Worm (Caenorhabditis elegans): ENCODE results near the gene C17F4.3.

DNA sequence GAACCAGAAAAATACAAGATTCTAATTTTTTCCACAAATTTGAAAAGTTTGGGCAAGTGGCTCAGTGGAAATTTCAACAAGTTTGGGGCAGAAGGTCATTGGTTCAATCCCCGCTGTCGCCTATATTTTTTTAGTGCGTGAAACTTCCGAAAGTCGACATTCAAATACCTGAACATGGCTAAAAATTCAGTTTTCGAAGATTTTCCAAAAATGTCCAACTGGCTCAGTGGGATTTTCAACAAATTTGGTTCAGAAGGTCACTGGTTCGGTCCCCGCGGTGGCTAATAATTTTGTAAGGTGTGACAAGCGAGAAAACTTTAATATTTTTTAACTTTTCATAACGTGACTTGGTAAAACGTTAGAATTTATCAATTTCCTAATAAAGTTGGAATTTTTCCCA lies 24.4 kb downstream of the C17F4.3 start:
- TF ChIP-seq ama-1 (optimal IDR thresholded peaks at IDR 0.05), result no peak
- TF ChIP-seq fkh-10 (GFP tag; optimal IDR thresholded peaks at IDR 0.05), result no peak
- no peak for TF ChIP-seq sox-4 (tag; optimal IDR thresholded peaks at IDR 0.05)
- no peak for TF ChIP-seq nhr-11 (tag; optimal IDR thresholded peaks at IDR 0.05)
- no peak for TF ChIP-seq ceh-24 (tag; optimal IDR thresholded peaks at IDR 0.05)
- no peak for TF ChIP-seq unc-86 (tag; optimal IDR thresholded peaks at IDR 0.05)
